Fruit fly (Drosophila melanogaster) Kc167 (cell line): ENCODE measurements around the gene Trax.

Experiments used
- Myc ChIP-seq: fragments of >200 bp; optimal IDR thresholded peaks from 2 replicates; lab custom pipeline; 2017; ENCODE audit warnings: missing external identifiers
- Sin3A ChIP-seq: fragments of >200 bp; optimal IDR thresholded peaks from 2 replicates; lab custom pipeline; 2018; ENCODE audit warnings: missing external identifiers
- h ChIP-seq: fragments of >200 bp; optimal IDR thresholded peaks from 3 replicates; lab custom pipeline; 2018; ENCODE audit warnings: missing external identifiers

DNA sequence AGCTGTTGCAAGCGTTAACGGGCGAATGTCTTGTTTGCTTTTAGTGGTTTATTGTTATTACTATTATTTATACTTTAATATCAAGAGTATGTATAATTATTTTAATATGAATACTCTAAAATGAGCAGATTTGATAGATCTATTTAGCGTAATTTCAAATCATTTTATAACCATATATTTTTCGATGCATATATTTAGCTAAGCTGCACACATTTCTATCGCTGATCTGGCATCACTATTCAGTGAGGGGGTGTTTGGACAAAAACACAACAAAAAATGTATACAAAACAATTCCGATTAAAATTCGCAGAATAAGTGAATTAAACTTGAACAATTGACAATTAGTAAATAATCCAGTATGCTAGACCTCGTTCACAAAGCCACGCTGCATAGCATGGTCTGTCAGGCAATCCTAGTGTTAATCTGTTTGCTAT lies 10.5 kb upstream of the Trax start, which contains the start of the genes Trs33 and Tmtc4:
- TF ChIP-seq h (lab: Kevin White, UChicago) (no peak), Myc (no peak), Sin3A (lab: Kevin White, UChicago) (no peak)
